Fruit fly (Drosophila melanogaster): ENCODE measurements around the gene CG14102.

Gene CG14102

dm6 chr3L:19801105-19801504 is at the start of gene CG14102:
TSS of gene CG14102 (minus strand) at chr3L:19801291.
- TF ChIP-seq Abd-B (GFP tag; optimal IDR thresholded peaks at IDR 0.05) (no peak), Dfd (GFP tag; optimal IDR thresholded peaks at IDR 0.05) (no peak), Myc (optimal IDR thresholded peaks at IDR 0.05) (no peak), rgr (GFP tag; optimal IDR thresholded peaks at IDR 0.05) (no peak), Sp1 (GFP tag; optimal IDR thresholded peaks at IDR 0.05) (no peak), ey (GFP tag; optimal IDR thresholded peaks at IDR 0.05) (no peak), CrebA (GFP tag; optimal IDR thresholded peaks at IDR 0.05; ENCODE audit: borderline replicate concordance) (no peak), woc (GFP tag; optimal IDR thresholded peaks at IDR 0.05) (no peak), jim (GFP tag; optimal IDR thresholded peaks at IDR 0.05) (no peak), Dif (GFP tag; optimal IDR thresholded peaks at IDR 0.05; ENCODE audit: partially characterized antibody) (no peak)

dm6 chr3L:19848080-19848479 is 47.0 kb upstream of the CG14102 start:
- TF ChIP-seq Vsx2 (GFP tag; optimal IDR thresholded peaks at IDR 0.05; ENCODE audit: partially characterized antibody) (no peak), psq (GFP tag; optimal IDR thresholded peaks at IDR 0.05) (no peak), sv (GFP tag; optimal IDR thresholded peaks at IDR 0.05) (no peak), CG9705 (GFP tag; optimal IDR thresholded peaks at IDR 0.05) (no peak), fru (GFP tag; optimal IDR thresholded peaks at IDR 0.05) (no peak)

DNA sequence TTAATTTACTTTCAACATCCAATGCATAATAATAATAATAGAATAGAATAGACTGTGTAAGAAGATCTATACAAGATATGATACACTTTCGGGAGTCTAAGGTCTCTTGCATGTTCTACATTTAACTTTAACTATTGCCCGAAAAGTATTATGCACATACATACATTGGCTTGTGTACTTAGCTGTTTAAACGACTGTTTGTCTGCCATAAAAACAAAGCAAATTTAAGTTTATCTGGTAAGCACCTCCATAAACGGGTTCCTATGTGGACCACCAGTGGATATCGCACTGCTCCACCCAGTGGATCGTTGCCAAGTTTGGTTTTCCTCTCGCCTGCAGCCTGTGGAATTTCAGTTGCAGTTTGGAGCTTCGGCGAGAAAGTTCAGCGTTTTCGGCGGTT is 45.9 kb upstream of the CG14102 start:
- TF ChIP-seq woc (GFP tag; optimal IDR thresholded peaks at IDR 0.05) (no peak), OdsH (GFP tag; optimal IDR thresholded peaks at IDR 0.05) (no peak), Myc (optimal IDR thresholded peaks at IDR 0.05) (no peak), Sp1 (GFP tag; optimal IDR thresholded peaks at IDR 0.05) (no peak), brk (GFP tag; optimal IDR thresholded peaks at IDR 0.05) (no peak), CG9705 (GFP tag; optimal IDR thresholded peaks at IDR 0.05) (no peak), Hr83 (GFP tag; optimal IDR thresholded peaks at IDR 0.05; ENCODE audit: poor library complexity, severe bottlenecking) (peak; percentile 88), lola (GFP tag; optimal IDR thresholded peaks at IDR 0.05) (no peak), foxo (GFP tag; optimal IDR thresholded peaks at IDR 0.05) (peak in 1 of 2 experiments; percentile 2), Dfd (GFP tag; optimal IDR thresholded peaks at IDR 0.05) (no peak), Jra (GFP tag; optimal IDR thresholded peaks at IDR 0.05) (no peak), br (GFP tag; optimal IDR thresholded peaks at IDR 0.05) (no peak), Vsx2 (GFP tag; optimal IDR thresholded peaks at IDR 0.05; ENCODE audit: partially characterized antibody) (no peak), rgr (GFP tag; optimal IDR thresholded peaks at IDR 0.05) (no peak), sv (GFP tag; optimal IDR thresholded peaks at IDR 0.05) (no peak)

- no peak for TF ChIP-seq Vsx2 (GFP tag; optimal IDR thresholded peaks at IDR 0.05; ENCODE audit: partially characterized antibody)
- TF ChIP-seq Rel (GFP tag; optimal IDR thresholded peaks at IDR 0.05), result no peak
- TF ChIP-seq Rel (tag; optimal IDR thresholded peaks at IDR 0.05), result peak; percentile 35
Observed at dm6 chr3L:19845907-19846301, 44.8 kb upstream of the CG14102 start.

dm6 chr3L:19845047-19845906 is 44.2 kb upstream of the CG14102 start, which contains the start of gene Papss:
TSS of gene Papss (plus strand) at chr3L:19845293.
- TF ChIP-seq Hr83 (GFP tag; optimal IDR thresholded peaks at IDR 0.05; ENCODE audit: poor library complexity, severe bottlenecking) (peak; percentile 24), Abd-B (GFP tag; optimal IDR thresholded peaks at IDR 0.05) (no peak), ey (GFP tag; optimal IDR thresholded peaks at IDR 0.05) (peak; percentile 6), psq (GFP tag; optimal IDR thresholded peaks at IDR 0.05) (peak; percentile 8), Hnf4 (GFP tag; optimal IDR thresholded peaks at IDR 0.05) (no peak)

dm6 chr3L:19844507-19844906 is 43.4 kb upstream of the CG14102 start:
- TF ChIP-seq Vsx2 (GFP tag; optimal IDR thresholded peaks at IDR 0.05; ENCODE audit: partially characterized antibody), result no peak
- peak; percentile 96 for TF ChIP-seq Dfd (GFP tag; optimal IDR thresholded peaks at IDR 0.05)

- TF ChIP-seq Hr83 (GFP tag; optimal IDR thresholded peaks at IDR 0.05; ENCODE audit: poor library complexity, severe bottlenecking), result no peak
- no peak for TF ChIP-seq brk (GFP tag; optimal IDR thresholded peaks at IDR 0.05)
- TF ChIP-seq foxo (GFP tag; optimal IDR thresholded peaks at IDR 0.05), result no peak
- no peak for TF ChIP-seq dl (GFP tag; optimal IDR thresholded peaks at IDR 0.05; ENCODE audit: insufficient read depth in 1 of 2, partially characterized antibody in 2 of 2)
- no peak for TF ChIP-seq dmrt93B (GFP tag; optimal IDR thresholded peaks at IDR 0.05)
- TF ChIP-seq Hnf4 (GFP tag; optimal IDR thresholded peaks at IDR 0.05), result no peak
- no peak for TF ChIP-seq HLH106 (tag; optimal IDR thresholded peaks at IDR 0.05)
- no peak for TF ChIP-seq Mio (GFP tag; optimal IDR thresholded peaks at IDR 0.05)
Observed at dm6 chr3L:19836375-19836937, 35.4 kb upstream of the CG14102 start, which contains the start of gene kto. TSS of gene kto (plus strand) at chr3L:19836614.
